Fruit fly (Drosophila melanogaster) whole organism, pupa: Measurements from ENCODE around the gene Cep135.

ENCODE experiments used
- CG10348 ChIP-seq: fragments of 200-800 bp; sonication (Bioruptor generic); IDR thresholded peaks from 2 replicates; pipeline ENCODE4 v1.3.6; 2022; ENCODE audit warnings: missing biosample characterization, missing genetic modification characterization
- CG14655 ChIP-seq: fragments of 200-800 bp; sonication (Bioruptor generic); optimal IDR thresholded peaks from 3 replicates; lab custom pipeline; 2017; ENCODE audit warnings: mild to moderate bottlenecking, missing biosample characterization, missing genetic modification reagents, missing genetic modification characterization
- CG15710 ChIP-seq: fragments of 200-800 bp; sonication (Bioruptor generic); optimal IDR thresholded peaks from 2 replicates; lab custom pipeline; 2018; ENCODE audit warnings: missing biosample characterization, mild to moderate bottlenecking, missing genetic modification characterization, moderate library complexity
- CG17806 ChIP-seq: fragments of 200-800 bp; sonication (Bioruptor generic); optimal IDR thresholded peaks from 2 replicates; lab custom pipeline; 2018; ENCODE audit warnings: missing biosample characterization, mild to moderate bottlenecking, missing genetic modification characterization, moderate library complexity
- CG32121 ChIP-seq: fragments of 200-800 bp; sonication (Bioruptor generic); IDR thresholded peaks from 2 replicates; pipeline ENCODE4 v1.3.6; 2022; ENCODE audit warnings: missing biosample characterization, missing genetic modification characterization
- CG34367 ChIP-seq: fragments of 200-800 bp; sonication (Bioruptor generic); optimal IDR thresholded peaks from 2 replicates; lab custom pipeline; 2018; ENCODE audit warnings: missing biosample characterization, mild to moderate bottlenecking, missing genetic modification characterization
- CG4496 ChIP-seq: fragments of 200-800 bp; sonication (Bioruptor generic); IDR thresholded peaks from 3 replicates; pipeline ENCODE4 v1.3.6; 2022; ENCODE audit warnings: missing biosample characterization, missing genetic modification characterization
- D1 ChIP-seq: fragments of 200-800 bp; sonication (Bioruptor generic); optimal IDR thresholded peaks from 2 replicates; lab custom pipeline; 2018; ENCODE audit warnings: missing biosample characterization, mild to moderate bottlenecking, missing genetic modification characterization, moderate library complexity
- EcR ChIP-seq: fragments of 200-800 bp; sonication (Bioruptor generic); optimal IDR thresholded peaks from 3 replicates; lab custom pipeline; 2019; ENCODE audit warnings: missing biosample characterization, missing genetic modification characterization, mild to moderate bottlenecking, moderate library complexity, missing genetic modification reagents
- Ets98B ChIP-seq: fragments of 200-800 bp; sonication (Bioruptor generic); IDR thresholded peaks from 2 replicates; pipeline ENCODE4 v1.3.6; 2022; ENCODE audit warnings: missing biosample characterization, missing genetic modification characterization
- Pif1A ChIP-seq: fragments of 200-800 bp; sonication (Bioruptor generic); optimal IDR thresholded peaks from 3 replicates; lab custom pipeline; 2016; ENCODE audit warnings: missing biosample characterization, missing genetic modification characterization
- Pif1B ChIP-seq: fragments of 200-800 bp; sonication (Bioruptor generic); optimal IDR thresholded peaks from 3 replicates; lab custom pipeline; 2016; ENCODE audit warnings: missing biosample characterization, missing genetic modification characterization
- fd96Ca ChIP-seq: fragments of 200-800 bp; sonication (Bioruptor generic); IDR thresholded peaks from 3 replicates; pipeline ENCODE4 v1.3.6; 2022; ENCODE audit warnings: missing biosample characterization, missing genetic modification characterization
- gl ChIP-seq: fragments of 200-800 bp; sonication (Bioruptor generic); optimal IDR thresholded peaks from 2 replicates; lab custom pipeline; 2018; ENCODE audit warnings: missing biosample characterization, mild to moderate bottlenecking, missing genetic modification characterization

- peak; percentile 88 for TF ChIP-seq CG14655 (GFP tag; lab: Kevin White, UChicago)
- TF ChIP-seq Pif1A (GFP tag; lab: Kevin White, UChicago), result peak; percentile 95
- TF ChIP-seq CG17806 (tag; lab: Kevin White, UChicago), result peak; percentile 87
- peak; percentile 92 for TF ChIP-seq fd96Ca (GFP tag; lab: Robert Waterston, UW)
- peak; percentile 89 for TF ChIP-seq CG34367 (tag; lab: Kevin White, UChicago)
- TF ChIP-seq CG32121 (GFP tag; lab: Robert Waterston, UW), result peak; percentile 87
- no peak for TF ChIP-seq EcR (GFP tag; lab: Kevin White, UChicago)
- TF ChIP-seq CG15710 (tag; lab: Kevin White, UChicago), result peak; percentile 94
- TF ChIP-seq D1 (tag; lab: Kevin White, UChicago), result peak; percentile 53
- TF ChIP-seq CG4496 (GFP tag; lab: Robert Waterston, UW), result peak; percentile 87
- peak; percentile 82 for TF ChIP-seq Ets98B (GFP tag; lab: Robert Waterston, UW)
- peak; percentile 88 for TF ChIP-seq Pif1B (GFP tag; lab: Kevin White, UChicago)
- peak; percentile 73 for TF ChIP-seq gl
- no peak; the same call in 1 of the 2 replicates for TF ChIP-seq CG10348 (GFP tag; lab: Robert Waterston, UW)
Observed at dm6 chr3L:15104849-15105555, 11.5 kb upstream of the Cep135 start.
